Worm (Caenorhabditis elegans) whole organism, late embryonic: ENCODE measurements around the gene cyp-13B2.

ENCODE experiments used
- fax-1 ChIP-seq: sonication (generic microtip); optimal IDR thresholded peaks from 2 replicates; lab custom pipeline; 2016; ENCODE audit warnings: missing genotype, missing genetic modification characterization, missing compliant biosample characterization
- npax-4 ChIP-seq: sonication (generic microtip); optimal IDR thresholded peaks from 2 replicates; lab custom pipeline; 2016; ENCODE audit warnings: missing genetic modification characterization, missing compliant biosample characterization
- unc-55 ChIP-seq: sonication (generic microtip); optimal IDR thresholded peaks from 2 replicates; lab custom pipeline; 2017; ENCODE audit warnings: missing biosample characterization, missing genetic modification reagents, missing genetic modification characterization

DNA sequence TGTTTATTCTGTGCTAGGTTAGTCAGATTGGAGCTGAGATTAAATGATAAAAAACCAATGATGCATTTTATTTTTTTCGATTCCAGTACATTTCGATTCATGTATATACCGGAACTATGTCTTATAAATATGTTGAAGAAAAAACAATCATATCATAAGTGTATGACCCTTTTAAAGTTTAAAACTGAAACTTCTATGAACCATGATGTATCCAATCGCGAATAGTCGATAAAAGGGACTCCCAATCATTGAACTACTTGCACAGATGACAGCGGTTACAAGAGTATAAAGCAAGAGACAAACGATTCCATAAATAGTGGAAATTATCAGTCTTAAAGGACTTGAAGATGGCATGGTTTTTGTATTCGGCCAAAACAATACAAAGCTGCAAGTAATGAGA, 9.6 kb downstream of the cyp-13B2 start, which contains the start of gene srg-37:
- TF ChIP-seq fax-1 (tag; lab: Kevin White, UChicago) (no peak), unc-55 (GFP tag; lab: Kevin White, UChicago) (no peak), npax-4 (tag; lab: Kevin White, UChicago) (no peak)
